Fruit fly (Drosophila melanogaster): ENCODE results near the gene rump.

rump gene

DNA sequence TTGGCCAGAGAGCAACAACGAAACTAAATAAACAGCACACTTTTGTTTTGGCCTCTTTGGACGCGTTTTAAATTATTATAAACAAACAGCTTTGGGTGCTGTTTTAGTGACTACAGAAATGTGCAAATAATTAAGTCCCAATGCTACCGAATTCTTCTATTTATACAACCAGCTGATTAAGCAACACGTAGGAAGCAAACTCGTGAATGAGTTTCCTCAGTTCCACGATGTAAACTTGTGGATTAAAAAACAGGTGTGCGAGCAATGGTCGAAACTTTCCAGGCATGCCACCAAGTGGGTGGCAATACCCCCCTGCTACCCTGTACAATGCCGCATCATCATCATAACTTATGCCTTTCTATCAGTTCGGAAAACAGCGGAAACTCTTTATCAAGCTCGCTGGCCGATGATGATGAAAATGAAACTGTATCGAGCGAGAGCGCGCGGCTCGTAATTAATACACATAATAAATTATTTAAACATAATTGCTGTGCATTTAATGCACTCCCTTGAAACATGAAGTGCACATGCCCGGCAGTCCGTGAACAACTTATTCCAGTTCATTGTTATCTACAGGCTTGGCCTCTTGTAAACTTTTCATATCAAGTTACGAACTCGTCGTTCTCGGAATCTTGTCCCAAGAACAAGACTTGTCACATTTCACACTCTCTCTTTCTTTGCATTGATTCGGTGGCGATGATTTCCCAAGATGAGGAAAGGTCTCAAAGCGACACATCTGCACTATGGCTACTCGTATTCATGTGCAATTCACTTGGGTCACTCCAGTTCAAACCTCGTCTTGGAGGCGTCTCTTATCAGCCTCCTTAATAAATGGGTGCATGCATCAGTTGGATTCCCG lies 9.7 kb downstream of the rump start (continued):
- no peak for TF ChIP-seq CG1602 (GFP tag; optimal IDR thresholded peaks at IDR 0.05)
- TF ChIP-seq CG9437 (GFP tag; optimal IDR thresholded peaks at IDR 0.05) = no peak
- no peak for TF ChIP-seq ci (GFP tag; IDR thresholded peaks at IDR 0.05)
- peak; percentile 11 for TF ChIP-seq sens (GFP tag)
- TF ChIP-seq CG18619 (GFP tag; optimal IDR thresholded peaks at IDR 0.05) = no peak
- 0 out of 2 replicates have a peak, but pooled peaks have one; percentile 26 for TF ChIP-seq sob (GFP tag; IDR thresholded peaks at IDR 0.05)
- no peak for TF ChIP-seq lbe (GFP tag; optimal IDR thresholded peaks at IDR 0.05)
- no peak for TF ChIP-seq al (GFP tag; IDR thresholded peaks at IDR 0.05)
- TF ChIP-seq CoRest (tag; optimal IDR thresholded peaks at IDR 0.05) = no peak
- no peak for TF ChIP-seq Sin3A (optimal IDR thresholded peaks at IDR 0.05)
- TF ChIP-seq NFAT (GFP tag; IDR thresholded peaks at IDR 0.05) = peak; percentile 38; the same call in 1 of the 2 replicates
- TF ChIP-seq phol (tag; optimal IDR thresholded peaks at IDR 0.05) = no peak
- no peak for TF ChIP-seq gsb (GFP tag; IDR thresholded peaks at IDR 0.05)
- no peak for TF ChIP-seq grn (GFP tag; optimal IDR thresholded peaks at IDR 0.05)
- no peak for TF ChIP-seq bsh (GFP tag; optimal IDR thresholded peaks at IDR 0.05)
- no peak for TF ChIP-seq Hand (GFP tag; optimal IDR thresholded peaks at IDR 0.05)
- no peak for TF ChIP-seq Dek (tag; optimal IDR thresholded peaks at IDR 0.05)
- TF ChIP-seq bigmax (GFP tag; optimal IDR thresholded peaks at IDR 0.05) = no peak
- TF ChIP-seq otp (GFP tag; IDR thresholded peaks at IDR 0.05) = no peak
- TF ChIP-seq CG17328 (GFP tag; IDR thresholded peaks at IDR 0.05) = no peak
- TF ChIP-seq CG3726 (GFP tag; IDR thresholded peaks at IDR 0.05) = no peak
- no peak for TF ChIP-seq CG14014 (GFP tag; IDR thresholded peaks at IDR 0.05)
- TF ChIP-seq CG12769 (tag; optimal IDR thresholded peaks at IDR 0.05) = peak; percentile 13
- no peak for TF ChIP-seq CG5245 (GFP tag; optimal IDR thresholded peaks at IDR 0.05)
- no peak for TF ChIP-seq CG31388 (GFP tag; optimal IDR thresholded peaks at IDR 0.05)
- TF ChIP-seq stc (GFP tag; IDR thresholded peaks at IDR 0.05) = 0 out of 2 replicates have a peak, but pooled peaks have one; percentile 24
- TF ChIP-seq Sry-δ (GFP tag; optimal IDR thresholded peaks at IDR 0.05) = no peak
- TF ChIP-seq ato (GFP tag; IDR thresholded peaks at IDR 0.05; ENCODE audit: partially characterized antibody) = no peak
- 0 out of 2 replicates have a peak, but pooled peaks have one; percentile 15 for TF ChIP-seq Rx (GFP tag; IDR thresholded peaks at IDR 0.05)
- TF ChIP-seq so (GFP tag; IDR thresholded peaks at IDR 0.05) = no peak
- TF ChIP-seq CG2116 (GFP tag; optimal IDR thresholded peaks at IDR 0.05) = no peak
- TF ChIP-seq CG4424 (GFP tag; optimal IDR thresholded peaks at IDR 0.05) = no peak
- peak; percentile 43; the same call in 1 of the 2 replicates for TF ChIP-seq Rfx (GFP tag; IDR thresholded peaks at IDR 0.05)
- 0 out of 2 replicates have a peak, but pooled peaks have one; percentile 15 for TF ChIP-seq CG14441 (GFP tag; IDR thresholded peaks at IDR 0.05)
- peak; percentile 11 for TF ChIP-seq CG9817 (tag; optimal IDR thresholded peaks at IDR 0.05)
- TF ChIP-seq CG6791 (GFP tag; IDR thresholded peaks at IDR 0.05; ENCODE audit: partially characterized antibody) = no peak
- no peak for TF ChIP-seq CG8944 (GFP tag; optimal IDR thresholded peaks at IDR 0.05)
- TF ChIP-seq Hsf (GFP tag; optimal IDR thresholded peaks at IDR 0.05) = no peak
- TF ChIP-seq toy (GFP tag; IDR thresholded peaks at IDR 0.05) = no peak
- TF ChIP-seq CG18599 (GFP tag; optimal IDR thresholded peaks at IDR 0.05) = peak; percentile 19
- TF ChIP-seq sd (tag; optimal IDR thresholded peaks at IDR 0.05) = peak; percentile 42
- TF ChIP-seq mirr (GFP tag; optimal IDR thresholded peaks at IDR 0.05) = no peak
- TF ChIP-seq CG18262 (tag; optimal IDR thresholded peaks at IDR 0.05) = no peak
- no peak for TF ChIP-seq chinmo (GFP tag; IDR thresholded peaks at IDR 0.05; ENCODE audit: partially characterized antibody)
- TF ChIP-seq sisA (GFP tag; IDR thresholded peaks at IDR 0.05) = no peak
- TF ChIP-seq CG16779 (GFP tag; IDR thresholded peaks at IDR 0.05) = 0 out of 2 replicates have a peak, but pooled peaks have one; percentile 55
- peak; percentile 21; the same call in 1 of the 3 replicates for TF ChIP-seq Dbx (GFP tag; IDR thresholded peaks at IDR 0.05)
- TF ChIP-seq pan (optimal IDR thresholded peaks at IDR 0.05) = no peak
- TF ChIP-seq pan (GFP tag; optimal IDR thresholded peaks at IDR 0.05 in 1 of 2, IDR thresholded peaks at IDR 0.05 in 1 of 2) = no peak
- TF ChIP-seq CG2875 (GFP tag; optimal IDR thresholded peaks at IDR 0.05) = no peak
